Worm (Caenorhabditis elegans) whole organism, L1 larva: ENCODE data around the gene wht-7.

Experiments
- C04F5.9 ChIP-seq: sonication (generic microtip); optimal IDR thresholded peaks from 2 replicates; lab custom pipeline; 2016; ENCODE audit warnings: missing genetic modification characterization, missing compliant biosample characterization
- F16B12.6 ChIP-seq: fragments of 150-350 bp; optimal IDR thresholded peaks from 2 replicates; lab custom pipeline; 2014; ENCODE audit warnings: missing biosample characterization, missing genetic modification characterization
- aha-1 ChIP-seq: fragments of 150-350 bp; optimal IDR thresholded peaks from 2 replicates; lab custom pipeline; 2014; ENCODE audit warnings: missing biosample characterization, missing genetic modification characterization
- alr-1 ChIP-seq: fragments of 200-800 bp; sonication (Bioruptor generic); optimal IDR thresholded peaks from 2 replicates; lab custom pipeline; 2018; ENCODE audit warnings: borderline replicate concordance, mild to moderate bottlenecking, missing genetic modification characterization, missing compliant biosample characterization
- ceh-82 ChIP-seq, 3 experiments: fragments of 150-350 bp in 1 of 3; sonication (generic microtip) in 2 of 3; optimal IDR thresholded peaks; 2 replicates each; lab custom pipeline; 2014 to 2017; ENCODE audit warnings: missing biosample characterization in 3 of 3, missing genetic modification characterization in 3 of 3
- ceh-88 ChIP-seq: fragments of 200-800 bp; sonication (Bioruptor generic); IDR thresholded peaks from 2 replicates; pipeline ENCODE4 v1.3.6; 2022; ENCODE audit warnings: missing genetic modification characterization, missing compliant biosample characterization
- ceh-90 ChIP-seq: sonication (generic microtip); optimal IDR thresholded peaks from 2 replicates; lab custom pipeline; 2016; ENCODE audit warnings: missing genetic modification characterization, missing compliant biosample characterization
- dpl-1 ChIP-seq, 3 experiments: fragments of 150-350 bp in 2 of 3; sonication (generic microtip) in 1 of 3; optimal IDR thresholded peaks; 2 replicates each; lab custom pipeline; 2014 to 2017; ENCODE audit warnings: missing biosample characterization in 3 of 3, missing genetic modification characterization in 3 of 3, missing genetic modification reagents in 3 of 3
- dsc-1 ChIP-seq: sonication (generic microtip); optimal IDR thresholded peaks from 2 replicates; lab custom pipeline; 2016; ENCODE audit warnings: mild to moderate bottlenecking, missing genetic modification characterization, missing compliant biosample characterization
- efl-1 ChIP-seq, 4 experiments: fragments of 150-350 bp; optimal IDR thresholded peaks in 3 of 4; peaks in 1 of 4; 1 replicate in 1 of 4; 2 replicates in 3 of 4; lab custom pipeline; 2014; ENCODE audit warnings: missing biosample characterization in 2 of 4, missing genetic modification characterization in 2 of 4, missing genetic modification reagents in 2 of 4
- efl-3 ChIP-seq: fragments of 200-800 bp; sonication (Bioruptor generic); optimal IDR thresholded peaks from 2 replicates; lab custom pipeline; 2018; ENCODE audit warnings: mild to moderate bottlenecking, missing genetic modification characterization, missing compliant biosample characterization
- elt-2 ChIP-seq: sonication (generic microtip); optimal IDR thresholded peaks from 2 replicates; lab custom pipeline; 2016; ENCODE audit warnings: missing genetic modification characterization, mild to moderate bottlenecking, inconsistent platforms, missing compliant biosample characterization, missing genetic modification reagents
- elt-3 ChIP-seq, 6 experiments: fragments of 150-350 bp in 1 of 6; sonication (generic microtip); optimal IDR thresholded peaks; 2 replicates each; lab custom pipeline; 2017 to 2018; ENCODE audit warnings: missing biosample characterization in 6 of 6, missing genetic modification characterization in 6 of 6, inconsistent platforms in 1 of 6
- ets-5 ChIP-seq: fragments of 200-800 bp; sonication (Bioruptor generic); IDR thresholded peaks from 2 replicates; pipeline ENCODE4 v1.3.6; 2022; ENCODE audit warnings: missing genetic modification characterization, missing compliant biosample characterization
- fkh-10 ChIP-seq: sonication (generic microtip); optimal IDR thresholded peaks from 2 replicates; lab custom pipeline; 2017; ENCODE audit warnings: missing biosample characterization, missing genetic modification reagents, missing genetic modification characterization
- fkh-4 ChIP-seq: sonication (generic microtip); optimal IDR thresholded peaks from 2 replicates; lab custom pipeline; 2016; ENCODE audit warnings: missing compliant biosample characterization, missing genetic modification characterization, borderline replicate concordance
- fkh-8 ChIP-seq: sonication (generic microtip); optimal IDR thresholded peaks from 2 replicates; lab custom pipeline; 2016; ENCODE audit warnings: mild to moderate bottlenecking, missing genetic modification characterization, missing compliant biosample characterization
- lin-13 ChIP-seq: fragments of 150-350 bp; optimal IDR thresholded peaks from 2 replicates; lab custom pipeline; 2014; ENCODE audit warnings: missing biosample characterization, missing genetic modification reagents, missing genetic modification characterization
- lin-14 ChIP-seq: fragments of 200-800 bp; sonication (Bioruptor generic); optimal IDR thresholded peaks from 2 replicates; lab custom pipeline; 2018; ENCODE audit warnings: mild to moderate bottlenecking, missing genetic modification characterization, moderate library complexity, missing compliant biosample characterization
- lin-35 ChIP-seq, 2 experiments: fragments of 150-350 bp; optimal IDR thresholded peaks; 2 replicates each; lab custom pipeline; 2014; ENCODE audit warnings: missing biosample characterization in 2 of 2, missing genetic modification characterization in 2 of 2, missing genetic modification reagents in 2 of 2
- lir-3 ChIP-seq: sonication (generic microtip); optimal IDR thresholded peaks from 2 replicates; lab custom pipeline; 2016; ENCODE audit warnings: mild to moderate bottlenecking, missing genetic modification characterization, moderate library complexity, missing compliant biosample characterization; ENCODE audit not compliant: poor library complexity
- lsy-2 ChIP-seq, 2 experiments: fragments of 150-350 bp; optimal IDR thresholded peaks; 2 replicates each; lab custom pipeline; 2014; ENCODE audit warnings: missing biosample characterization in 2 of 2, missing genetic modification characterization in 2 of 2
- mab-9 ChIP-seq: fragments of 200-800 bp; sonication (Bioruptor generic); IDR thresholded peaks from 2 replicates; pipeline ENCODE4 v1.3.6; 2022; ENCODE audit warnings: missing genetic modification reagents, missing genetic modification characterization, missing compliant biosample characterization
- mdl-1 ChIP-seq, 2 experiments: fragments of 150-350 bp; optimal IDR thresholded peaks; 2 replicates each; lab custom pipeline; 2014 to 2017; ENCODE audit warnings: missing biosample characterization in 2 of 2, missing genetic modification characterization in 2 of 2, inconsistent platforms in 1 of 2
- mef-2 ChIP-seq: fragments of 150-350 bp; optimal IDR thresholded peaks from 2 replicates; lab custom pipeline; 2014; ENCODE audit warnings: missing biosample characterization, missing genetic modification characterization
- nhr-12 ChIP-seq: sonication (generic microtip); optimal IDR thresholded peaks from 2 replicates; lab custom pipeline; 2017; ENCODE audit warnings: missing biosample characterization, missing genetic modification characterization
- nhr-20 ChIP-seq: sonication (generic microtip); optimal IDR thresholded peaks from 2 replicates; lab custom pipeline; 2016; ENCODE audit warnings: mild to moderate bottlenecking, missing genetic modification characterization, missing compliant biosample characterization
- nhr-237 ChIP-seq: fragments of 150-350 bp; optimal IDR thresholded peaks from 2 replicates; lab custom pipeline; 2014; ENCODE audit warnings: missing biosample characterization, missing genetic modification characterization
- nhr-71 ChIP-seq: sonication (generic microtip); optimal IDR thresholded peaks from 2 replicates; lab custom pipeline; 2016; ENCODE audit warnings: mild to moderate bottlenecking, missing genetic modification characterization, moderate library complexity, missing compliant biosample characterization
- nhr-76 ChIP-seq: sonication (generic microtip); optimal IDR thresholded peaks from 2 replicates; lab custom pipeline; 2017; ENCODE audit warnings: missing biosample characterization, missing genetic modification characterization
- nhr-77 ChIP-seq: fragments of 150-350 bp; optimal IDR thresholded peaks from 2 replicates; lab custom pipeline; 2014; ENCODE audit warnings: missing biosample characterization, missing genetic modification characterization
- nhr-84 ChIP-seq: sonication (generic microtip); optimal IDR thresholded peaks from 2 replicates; lab custom pipeline; 2017; ENCODE audit warnings: missing biosample characterization, missing genetic modification characterization
- nhr-90 ChIP-seq: sonication (generic microtip); optimal IDR thresholded peaks from 2 replicates; lab custom pipeline; 2016; ENCODE audit warnings: mild to moderate bottlenecking, missing genetic modification characterization, missing compliant biosample characterization; ENCODE audit not compliant: poor library complexity
- pqm-1 ChIP-seq: sonication (generic microtip); optimal IDR thresholded peaks from 3 replicates; lab custom pipeline; 2017; ENCODE audit warnings: missing biosample characterization, missing genetic modification characterization
- snu-23 ChIP-seq: sonication (generic microtip); optimal IDR thresholded peaks from 2 replicates; lab custom pipeline; 2016; ENCODE audit warnings: missing genetic modification characterization, missing compliant biosample characterization
- sox-4 ChIP-seq: sonication (generic microtip); optimal IDR thresholded peaks from 2 replicates; lab custom pipeline; 2016; ENCODE audit warnings: missing genetic modification characterization, missing compliant biosample characterization
- sup-37 ChIP-seq: fragments of 200-800 bp; sonication (Bioruptor generic); optimal IDR thresholded peaks from 2 replicates; lab custom pipeline; 2018; ENCODE audit warnings: mild to moderate bottlenecking, missing genetic modification characterization, missing compliant biosample characterization
- swsn-7 ChIP-seq: sonication (generic microtip); optimal IDR thresholded peaks from 2 replicates; lab custom pipeline; 2016; ENCODE audit warnings: missing genetic modification characterization, missing compliant biosample characterization
- tbx-2 ChIP-seq: sonication (generic microtip); optimal IDR thresholded peaks from 2 replicates; lab custom pipeline; 2016; ENCODE audit warnings: missing genetic modification characterization, missing compliant biosample characterization
- unc-130 ChIP-seq: fragments of 150-350 bp; optimal IDR thresholded peaks from 2 replicates; lab custom pipeline; 2017; ENCODE audit warnings: missing biosample characterization, missing genetic modification characterization, inconsistent platforms
- unc-30 ChIP-seq: sonication (generic microtip); optimal IDR thresholded peaks from 2 replicates; lab custom pipeline; 2017; ENCODE audit warnings: missing biosample characterization, missing genetic modification characterization
- unc-62 ChIP-seq: fragments of 150-350 bp; optimal IDR thresholded peaks from 2 replicates; lab custom pipeline; 2014; ENCODE audit warnings: missing biosample characterization, missing genetic modification reagents, missing genetic modification characterization
- unc-86 ChIP-seq: sonication (generic microtip); optimal IDR thresholded peaks from 2 replicates; lab custom pipeline; 2016; ENCODE audit warnings: missing genetic modification characterization, missing compliant biosample characterization
- unc-98 ChIP-seq: fragments of 200-800 bp; sonication (Bioruptor generic); IDR thresholded peaks from 2 replicates; pipeline ENCODE4 v1.3.6; 2022; ENCODE audit warnings: missing genetic modification characterization, missing compliant biosample characterization
- xbp-1 ChIP-seq: sonication (generic microtip); optimal IDR thresholded peaks from 2 replicates; lab custom pipeline; 2016; ENCODE audit warnings: missing genetic modification characterization, missing compliant biosample characterization

The wht-7 gene

DNA sequence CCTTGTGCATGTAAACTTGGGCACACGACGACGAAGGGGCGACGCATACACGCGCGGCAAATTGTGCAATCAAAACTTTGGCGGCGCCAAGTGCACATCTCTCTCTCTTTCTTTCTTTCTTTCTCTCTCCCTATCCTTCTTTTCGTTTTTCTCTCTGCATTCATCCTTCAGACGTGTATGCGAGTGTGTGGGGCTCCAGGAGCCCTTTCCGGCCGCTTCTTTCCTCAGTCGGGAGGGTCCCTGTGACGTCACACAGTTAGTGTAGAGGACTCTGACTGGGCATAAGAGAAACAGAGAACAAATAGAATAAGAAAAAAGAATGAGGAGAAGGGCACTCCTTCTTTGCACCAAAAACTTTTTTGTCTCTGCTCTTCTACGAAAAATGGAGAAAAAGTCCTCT lies 12.0 kb downstream of the wht-7 start (continued):
- TF ChIP-seq efl-3 (no peak), sup-37 (no peak), pqm-1 (tag; lab: Kevin White, UChicago) (no peak), xbp-1 (tag; lab: Kevin White, UChicago) (peak; percentile 63), unc-98 (no peak), F16B12.6 (tag; lab: Kevin White, UChicago) (no peak), C04F5.9 (tag; lab: Kevin White, UChicago) (no peak), aha-1 (no peak), elt-2 (no peak), dsc-1 (tag; lab: Kevin White, UChicago) (peak; percentile 55), mdl-1 (tag; optimal IDR thresholded peaks at IDR 0.05; lab: Kevin White, UChicago) (peak in 1 of 2 experiments; percentile 57), unc-86 (tag; lab: Kevin White, UChicago) (peak; percentile 87), ceh-88 (GFP tag; lab: Robert Waterston, UW) (no peak), dpl-1 (GFP tag; optimal IDR thresholded peaks at IDR 0.05; lab: Kevin White, UChicago) (peak in 2 of 3 experiments; percentile 17 to 29), nhr-90 (tag; lab: Kevin White, UChicago) (no peak), nhr-76 (tag; lab: Kevin White, UChicago) (no peak), nhr-77 (tag; lab: Kevin White, UChicago) (no peak), snu-23 (peak; percentile 71), nhr-84 (tag; lab: Kevin White, UChicago) (no peak), lin-14 (GFP tag; lab: Kevin White, UChicago) (peak; percentile 98), lin-13 (GFP tag; lab: Kevin White, UChicago) (peak; percentile 65), efl-1 (optimal IDR thresholded peaks at IDR 0.05; lab: Kevin White, UChicago) (peak; percentile 47 to 55), efl-1 (GFP tag; optimal IDR thresholded peaks at IDR 0.05 in 1 of 2; lab: Kevin White, UChicago) (peak in 1 of 2 experiments; percentile 35), nhr-20 (tag; lab: Kevin White, UChicago) (peak; percentile 22), fkh-4 (tag; lab: Kevin White, UChicago) (no peak), mef-2 (tag; lab: Kevin White, UChicago) (no peak), unc-62 (GFP tag; lab: Kevin White, UChicago) (no peak), lin-35 (GFP tag; optimal IDR thresholded peaks at IDR 0.05; lab: Kevin White, UChicago) (peak in 1 of 2 experiments; percentile 53), elt-3 (tag; optimal IDR thresholded peaks at IDR 0.05; lab: Kevin White, UChicago) (no peak), unc-130 (tag; lab: Kevin White, UChicago) (no peak), unc-30 (tag; lab: Kevin White, UChicago) (no peak), nhr-237 (tag; lab: Kevin White, UChicago) (no peak)

DNA sequence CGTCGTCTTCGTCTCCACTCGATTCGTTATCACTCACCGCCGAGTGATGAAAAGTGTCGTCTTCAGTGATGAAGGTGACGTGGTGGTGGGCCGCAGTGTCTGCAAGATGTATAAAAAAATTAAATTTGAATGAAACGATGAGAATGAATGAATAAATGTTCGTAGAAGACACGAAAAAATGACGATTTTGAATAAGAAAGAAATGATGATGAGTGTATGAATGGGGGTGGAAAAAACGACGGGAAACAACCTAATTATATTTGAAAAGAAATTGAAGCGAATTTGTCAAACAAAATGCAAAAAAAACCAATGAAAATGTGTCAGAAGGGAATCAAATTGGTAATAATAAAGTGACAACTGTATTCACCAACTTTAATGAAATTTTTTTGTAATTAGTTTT lies 13.2 kb downstream of the wht-7 start, which contains the start of gene mvk-1:
Gene mvk-1, minus strand, starts transcription at position 101 of the 400 bp plus-strand sequence.
- TF ChIP-seq ceh-90 (tag; lab: Kevin White, UChicago) (no peak), sox-4 (tag; lab: Kevin White, UChicago) (no peak), lsy-2 (tag; optimal IDR thresholded peaks at IDR 0.05; lab: Kevin White, UChicago) (peak in 1 of 2 experiments; percentile 12), alr-1 (tag; lab: Kevin White, UChicago) (no peak), elt-2 (no peak), mab-9 (GFP tag; lab: Robert Waterston, UW) (no peak), unc-62 (GFP tag; lab: Kevin White, UChicago) (no peak), elt-3 (tag; optimal IDR thresholded peaks at IDR 0.05; lab: Kevin White, UChicago) (no peak)

DNA sequence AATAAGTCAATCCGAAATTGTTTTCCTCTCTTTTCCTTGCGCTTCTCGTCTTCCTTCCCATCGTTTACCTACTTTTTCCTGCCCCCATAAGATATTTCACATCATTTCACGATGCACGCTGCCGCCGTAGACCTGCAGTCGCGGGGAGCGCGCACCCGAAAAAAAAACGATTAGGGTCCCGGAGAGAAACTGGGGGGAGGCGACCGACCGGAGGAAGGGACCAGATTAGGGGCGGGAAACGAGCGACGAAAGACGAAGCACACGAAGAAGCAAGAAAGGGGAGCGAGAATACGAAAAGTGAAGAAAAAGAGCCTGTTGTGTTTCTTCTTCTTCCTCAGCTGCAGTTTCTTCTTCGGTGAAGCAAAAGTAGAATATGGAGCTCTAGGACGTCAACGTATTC lies 14.2 kb downstream of the wht-7 start:
- TF ChIP-seq alr-1 (tag; lab: Kevin White, UChicago): no peak
- peak; percentile 15 for TF ChIP-seq nhr-71
- TF ChIP-seq elt-2: no peak
- TF ChIP-seq efl-3: no peak
- TF ChIP-seq lin-14 (GFP tag; lab: Kevin White, UChicago): peak; percentile 83
- TF ChIP-seq fkh-8 (tag; lab: Kevin White, UChicago): no peak
- no peak for TF ChIP-seq nhr-12
- no peak for TF ChIP-seq lir-3 (tag; lab: Kevin White, UChicago)
- peak in 1 of 3 experiments; percentile 57 for TF ChIP-seq ceh-82 (tag; optimal IDR thresholded peaks at IDR 0.05; lab: Kevin White, UChicago)
- TF ChIP-seq tbx-2: peak; percentile 20
- TF ChIP-seq fkh-10 (GFP tag; lab: Kevin White, UChicago): peak; percentile 68
- TF ChIP-seq swsn-7 (tag; lab: Kevin White, UChicago): peak; percentile 5
- TF ChIP-seq ets-5 (GFP tag; lab: Robert Waterston, UW): no peak
- TF ChIP-seq, all 84 proteins: peak for 6
